Worm (Caenorhabditis elegans): ENCODE results near the gene men-1.

- TF ChIP-seq Y48G9A.11 (GFP tag; IDR thresholded peaks at IDR 0.05) (no peak), lsy-2 (tag; optimal IDR thresholded peaks at IDR 0.05) (no peak), nhr-237 (tag; optimal IDR thresholded peaks at IDR 0.05) (no peak), mdl-1 (tag; optimal IDR thresholded peaks at IDR 0.05) (no peak), dve-1 (tag; optimal IDR thresholded peaks at IDR 0.05; ENCODE audit: insufficient read depth) (no peak), fkh-10 (GFP tag; optimal IDR thresholded peaks at IDR 0.05) (no peak), nhr-28 (tag; optimal IDR thresholded peaks at IDR 0.05) (no peak), nhr-10 (tag; optimal IDR thresholded peaks at IDR 0.05) (no peak), nhr-77 (tag; optimal IDR thresholded peaks at IDR 0.05) (no peak), unc-39 (tag; optimal IDR thresholded peaks at IDR 0.05) (no peak), snpc-4 (tag; optimal IDR thresholded peaks at IDR 0.05) (no peak), ceh-28 (tag; optimal IDR thresholded peaks at IDR 0.05) (no peak), dmd-8 (GFP tag; IDR thresholded peaks at IDR 0.05) (0 out of 2 replicates have a peak, but pooled peaks have one; percentile 3)
Observed at ce11 chrII:14237245-14237806, 3.4 kb upstream of the men-1 start.
